Worm (Caenorhabditis elegans) whole organism, mixed stage, embryonic: ENCODE results near the gene str-74.

Source experiments
- M03D4.4 ChIP-seq: sonication (generic microtip); optimal IDR thresholded peaks from 2 replicates; lab custom pipeline; 2017; ENCODE audit warnings: mild to moderate bottlenecking, missing genetic modification characterization, missing compliant biosample characterization
- bed-3 ChIP-seq: fragments of 200-800 bp; sonication (Bioruptor generic); optimal IDR thresholded peaks from 3 replicates; lab custom pipeline; 2018; ENCODE audit warnings: mild to moderate bottlenecking, missing genetic modification characterization, moderate library complexity, missing compliant biosample characterization
- ceh-39 ChIP-seq: fragments of 150-350 bp; optimal IDR thresholded peaks from 2 replicates; lab custom pipeline; 2014; ENCODE audit warnings: missing biosample characterization, missing genetic modification characterization
- ceh-43 ChIP-seq: fragments of 200-800 bp; sonication (Bioruptor generic); optimal IDR thresholded peaks from 2 replicates; lab custom pipeline; 2018; ENCODE audit warnings: mild to moderate bottlenecking, missing genetic modification characterization, moderate library complexity, missing compliant biosample characterization
- ceh-83 ChIP-seq: fragments of 200-800 bp; sonication (Bioruptor generic); optimal IDR thresholded peaks from 2 replicates; lab custom pipeline; 2018; ENCODE audit warnings: mild to moderate bottlenecking, missing genetic modification characterization, missing compliant biosample characterization
- ces-1 ChIP-seq: fragments of 150-350 bp; optimal IDR thresholded peaks from 2 replicates; lab custom pipeline; 2014; ENCODE audit warnings: missing biosample characterization, missing genetic modification reagents, missing genetic modification characterization
- cnd-1 ChIP-seq: fragments of 200-800 bp; sonication (Bioruptor generic); optimal IDR thresholded peaks from 2 replicates; lab custom pipeline; 2018; ENCODE audit warnings: mild to moderate bottlenecking, missing genetic modification characterization, missing compliant biosample characterization
- drap-1 ChIP-seq: fragments of 200-800 bp; sonication (Bioruptor generic); optimal IDR thresholded peaks from 3 replicates; lab custom pipeline; 2018; ENCODE audit warnings: mild to moderate bottlenecking, missing genetic modification characterization, missing compliant biosample characterization
- elt-1 ChIP-seq: sonication (generic microtip); optimal IDR thresholded peaks from 2 replicates; lab custom pipeline; 2017; ENCODE audit warnings: missing genetic modification characterization, mild to moderate bottlenecking, missing compliant biosample characterization, antibody characterized with exemption, moderate library complexity, borderline replicate concordance; ENCODE audit not compliant: insufficient read depth
- elt-3 ChIP-seq: fragments of 150-350 bp; optimal IDR thresholded peaks from 2 replicates; lab custom pipeline; 2014; ENCODE audit warnings: missing biosample characterization, missing genetic modification characterization
- flh-1 ChIP-seq: fragments of 200-800 bp; sonication (Bioruptor generic); optimal IDR thresholded peaks from 2 replicates; lab custom pipeline; 2018; ENCODE audit warnings: mild to moderate bottlenecking, missing genetic modification characterization, moderate library complexity, missing compliant biosample characterization
- hlh-1 ChIP-seq: fragments of 150-350 bp; optimal IDR thresholded peaks from 2 replicates; lab custom pipeline; 2014; ENCODE audit warnings: missing biosample characterization, missing genetic modification reagents, missing genetic modification characterization
- lin-13 ChIP-seq: fragments of 150-350 bp; optimal IDR thresholded peaks from 2 replicates; lab custom pipeline; 2014; ENCODE audit warnings: missing biosample characterization, missing genetic modification characterization
- lin-32 ChIP-seq: fragments of 200-800 bp; sonication (Bioruptor generic); optimal IDR thresholded peaks from 2 replicates; lab custom pipeline; 2018; ENCODE audit warnings: mild to moderate bottlenecking, missing genetic modification characterization, missing compliant biosample characterization
- lsy-2 ChIP-seq: fragments of 150-350 bp; optimal IDR thresholded peaks from 2 replicates; lab custom pipeline; 2014; ENCODE audit warnings: missing biosample characterization, missing genetic modification characterization
- mab-5 ChIP-seq: fragments of 150-350 bp; optimal IDR thresholded peaks from 2 replicates; lab custom pipeline; 2014; ENCODE audit warnings: missing biosample characterization, missing genetic modification characterization
- mep-1 ChIP-seq: fragments of 150-350 bp; optimal IDR thresholded peaks from 2 replicates; lab custom pipeline; 2017; ENCODE audit warnings: missing biosample characterization, missing genetic modification reagents, missing genetic modification characterization, inconsistent platforms
- mls-2 ChIP-seq: sonication (generic microtip); optimal IDR thresholded peaks from 2 replicates; lab custom pipeline; 2016; ENCODE audit warnings: mild to moderate bottlenecking, missing genetic modification characterization, moderate library complexity, missing compliant biosample characterization
- nhr-2 ChIP-seq: fragments of 150-350 bp; optimal IDR thresholded peaks from 2 replicates; lab custom pipeline; 2014; ENCODE audit warnings: missing biosample characterization, missing genetic modification characterization
- nhr-237 ChIP-seq: fragments of 150-350 bp; optimal IDR thresholded peaks from 2 replicates; lab custom pipeline; 2014; ENCODE audit warnings: missing biosample characterization, missing genetic modification characterization
- nhr-28 ChIP-seq: fragments of 150-350 bp; optimal IDR thresholded peaks from 2 replicates; lab custom pipeline; 2014; ENCODE audit warnings: missing biosample characterization, missing genetic modification characterization
- nhr-76 ChIP-seq: sonication (generic microtip); optimal IDR thresholded peaks from 2 replicates; lab custom pipeline; 2017; ENCODE audit warnings: missing biosample characterization, missing genetic modification characterization
- pha-4 ChIP-seq: fragments of 150-350 bp; optimal IDR thresholded peaks from 2 replicates; lab custom pipeline; 2018; ENCODE audit warnings: missing biosample characterization, missing genetic modification reagents, missing genetic modification characterization
- sem-2 ChIP-seq: fragments of 200-800 bp; sonication (Bioruptor generic); optimal IDR thresholded peaks from 2 replicates; lab custom pipeline; 2018; ENCODE audit warnings: mild to moderate bottlenecking, missing genetic modification characterization, missing compliant biosample characterization
- snpc-4 ChIP-seq: fragments of 150-350 bp; optimal IDR thresholded peaks from 2 replicates; lab custom pipeline; 2014; ENCODE audit warnings: missing biosample characterization, missing genetic modification characterization
- tbx-8 ChIP-seq: fragments of 200-800 bp; sonication (Bioruptor generic); optimal IDR thresholded peaks from 2 replicates; lab custom pipeline; 2018; ENCODE audit warnings: mild to moderate bottlenecking, missing genetic modification characterization, moderate library complexity, missing compliant biosample characterization
- unc-120 ChIP-seq: sonication (generic microtip); optimal IDR thresholded peaks from 2 replicates; lab custom pipeline; 2017; ENCODE audit warnings: missing genetic modification characterization, missing compliant biosample characterization; ENCODE audit not compliant: poor library complexity, severe bottlenecking
- unc-39 ChIP-seq: fragments of 150-350 bp; optimal IDR thresholded peaks from 2 replicates; lab custom pipeline; 2014; ENCODE audit warnings: missing biosample characterization, missing genetic modification characterization
- unc-62 ChIP-seq: fragments of 150-350 bp; optimal IDR thresholded peaks from 2 replicates; lab custom pipeline; 2014; ENCODE audit warnings: missing biosample characterization, missing genetic modification reagents, missing genetic modification characterization
- zip-8 ChIP-seq: fragments of 150-350 bp; optimal IDR thresholded peaks from 2 replicates; lab custom pipeline; 2014; ENCODE audit warnings: missing biosample characterization, missing genetic modification characterization
- ztf-11 ChIP-seq: fragments of 150-350 bp; optimal IDR thresholded peaks from 2 replicates; lab custom pipeline; 2014; ENCODE audit warnings: missing biosample characterization, missing genetic modification characterization

Gene str-74

DNA sequence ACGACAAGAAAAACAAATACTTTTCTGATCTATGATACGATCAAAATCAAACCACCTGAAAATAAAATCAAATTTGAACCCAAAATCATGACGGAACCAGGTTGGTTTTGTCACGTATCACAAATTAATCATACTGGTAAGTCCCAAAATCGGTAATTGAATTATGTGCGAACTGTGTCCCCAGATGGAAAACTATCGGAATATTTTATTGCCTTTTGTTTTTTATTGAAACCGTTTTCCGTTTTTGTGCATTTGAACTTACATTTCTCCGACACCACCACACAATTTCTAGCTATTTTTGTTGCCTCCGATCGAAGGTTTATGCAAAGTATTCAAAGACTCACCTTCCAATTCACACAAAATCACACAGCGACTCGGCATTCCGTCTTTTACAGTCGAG is 32.6 kb upstream of the str-74 start, which contains the start of gene F41E7.2:
Gene F41E7.2, plus strand, starts transcription at position 301 of the 400 bp plus-strand sequence.
- TF ChIP-seq ces-1 (GFP tag; lab: Kevin White, UChicago) (no peak), ztf-11 (tag; lab: Kevin White, UChicago) (no peak), mls-2 (tag; lab: Kevin White, UChicago) (no peak), lin-32 (no peak), mab-5 (tag; lab: Kevin White, UChicago) (no peak), nhr-2 (no peak), bed-3 (no peak), elt-1 (tag; lab: Kevin White, UChicago) (no peak), lsy-2 (tag; lab: Kevin White, UChicago) (no peak), nhr-76 (no peak), hlh-1 (tag; lab: Kevin White, UChicago) (no peak), M03D4.4 (tag; lab: Kevin White, UChicago) (no peak), ceh-39 (tag; lab: Kevin White, UChicago) (no peak), sem-2 (GFP tag; lab: Kevin White, UChicago) (no peak), zip-8 (tag; lab: Kevin White, UChicago) (no peak), nhr-237 (tag; lab: Kevin White, UChicago) (no peak), snpc-4 (tag; lab: Kevin White, UChicago) (no peak), drap-1 (GFP tag; lab: Kevin White, UChicago) (no peak)

DNA sequence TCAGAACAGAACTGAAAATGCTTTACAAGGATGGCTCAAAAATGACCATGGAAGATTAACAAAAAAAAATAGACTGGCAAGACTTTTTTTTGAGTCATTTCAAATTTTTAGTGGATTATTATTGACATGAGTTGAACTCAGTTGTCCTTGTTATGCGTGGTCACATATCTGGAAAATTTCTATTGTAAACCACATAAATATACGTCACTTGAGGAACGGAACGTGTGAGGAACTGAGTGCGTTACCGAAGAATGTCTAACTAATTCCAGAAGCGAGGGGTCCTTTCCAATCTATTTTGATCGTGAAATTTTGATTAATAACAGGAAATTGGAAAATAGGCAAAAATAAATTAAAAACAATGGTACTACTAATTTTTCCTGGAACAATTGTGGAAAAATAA is 21.5 kb upstream of the str-74 start:
- TF ChIP-seq unc-62 (GFP tag; lab: Kevin White, UChicago) (no peak), mep-1 (tag; lab: Kevin White, UChicago) (no peak), nhr-76 (no peak), elt-1 (tag; lab: Kevin White, UChicago) (no peak), ces-1 (GFP tag; lab: Kevin White, UChicago) (no peak), nhr-2 (no peak), unc-120 (no peak), mls-2 (tag; lab: Kevin White, UChicago) (no peak), lin-13 (tag; lab: Kevin White, UChicago) (no peak), nhr-28 (tag; lab: Kevin White, UChicago) (no peak), mab-5 (tag; lab: Kevin White, UChicago) (no peak), nhr-237 (tag; lab: Kevin White, UChicago) (no peak), snpc-4 (tag; lab: Kevin White, UChicago) (no peak), M03D4.4 (tag; lab: Kevin White, UChicago) (no peak), flh-1 (GFP tag; lab: Kevin White, UChicago) (no peak), drap-1 (GFP tag; lab: Kevin White, UChicago) (no peak), lin-32 (no peak), cnd-1 (tag; lab: Kevin White, UChicago) (no peak)

DNA sequence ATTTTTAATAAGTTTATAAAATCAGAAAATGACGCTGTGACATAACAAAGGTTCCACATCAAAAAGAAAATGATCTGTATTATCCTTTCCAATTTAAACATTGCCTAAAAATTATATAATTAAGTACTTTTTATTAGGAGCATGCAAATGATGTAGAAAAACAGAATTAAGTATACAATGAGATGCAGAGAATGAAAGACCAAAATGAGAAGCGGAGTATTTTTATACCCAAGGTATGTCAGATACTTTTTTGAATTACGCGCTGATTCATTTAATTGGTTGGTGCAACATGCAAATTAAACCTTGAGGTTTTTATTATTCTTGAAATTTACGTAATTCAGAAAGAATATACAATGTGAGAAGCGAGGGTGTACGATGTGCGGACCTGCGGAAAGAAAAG is 19.2 kb upstream of the str-74 start, which contains the start of gene C32A9.1:
Gene C32A9.1, minus strand, starts transcription at position 101 of the 400 bp plus-strand sequence.
- TF ChIP-seq bed-3, result no peak
- no peak for TF ChIP-seq ceh-83 (GFP tag; lab: Kevin White, UChicago)
- no peak for TF ChIP-seq tbx-8 (GFP tag; lab: Kevin White, UChicago)
- no peak for TF ChIP-seq ceh-43
- TF ChIP-seq unc-120, result no peak
- TF ChIP-seq ceh-39 (tag; lab: Kevin White, UChicago), result no peak
- no peak for TF ChIP-seq lin-13 (tag; lab: Kevin White, UChicago)
- no peak for TF ChIP-seq zip-8 (tag; lab: Kevin White, UChicago)
- no peak for TF ChIP-seq lsy-2 (tag; lab: Kevin White, UChicago)
- TF ChIP-seq hlh-1 (tag; lab: Kevin White, UChicago), result no peak
- no peak for TF ChIP-seq ztf-11 (tag; lab: Kevin White, UChicago)
- TF ChIP-seq elt-3 (tag; lab: Kevin White, UChicago), result no peak
- TF ChIP-seq pha-4 (tag; lab: Kevin White, UChicago), result no peak
- TF ChIP-seq mep-1 (tag; lab: Kevin White, UChicago), result no peak
- TF ChIP-seq unc-62 (GFP tag; lab: Kevin White, UChicago), result no peak
- TF ChIP-seq unc-39 (tag; lab: Kevin White, UChicago), result no peak
- no peak for TF ChIP-seq drap-1 (GFP tag; lab: Kevin White, UChicago)
- no peak for TF ChIP-seq mab-5 (tag; lab: Kevin White, UChicago)
- no peak for TF ChIP-seq ces-1 (GFP tag; lab: Kevin White, UChicago)
- no peak for TF ChIP-seq nhr-28 (tag; lab: Kevin White, UChicago)

DNA sequence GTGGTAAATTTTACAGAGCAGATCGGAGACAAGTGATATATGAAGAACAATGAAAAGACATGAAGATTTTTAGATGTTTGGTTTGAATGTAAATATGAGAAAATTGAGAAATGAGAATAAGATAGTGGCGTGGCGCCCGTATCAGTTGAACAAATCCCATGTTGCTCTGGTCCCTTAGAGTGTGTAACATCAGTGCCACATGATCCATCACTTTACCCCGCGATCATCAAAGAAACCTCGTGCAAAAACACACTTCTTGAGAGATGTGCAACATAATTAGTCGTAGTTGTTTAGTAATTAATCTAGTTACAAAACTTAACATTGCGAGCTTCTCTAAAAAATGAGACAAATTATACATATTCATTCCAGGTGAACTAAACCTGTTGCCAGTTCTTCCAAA is 13.2 kb upstream of the str-74 start:
- TF ChIP-seq unc-62 (GFP tag; lab: Kevin White, UChicago), result peak; percentile 25
- TF ChIP-seq lin-13 (tag; lab: Kevin White, UChicago), result no peak
- TF ChIP-seq unc-120, result peak; percentile 9
- TF ChIP-seq ztf-11 (tag; lab: Kevin White, UChicago), result no peak
- TF ChIP-seq, all 35 proteins: peak for 2
